Worm (Caenorhabditis elegans) whole organism, L2 larva: ENCODE measurements around the gene T09E8.4.

Source experiments
- F13H6.1 ChIP-seq: sonication (generic microtip); optimal IDR thresholded peaks from 2 replicates; lab custom pipeline; 2016; ENCODE audit warnings: missing genetic modification characterization, missing compliant biosample characterization
- elt-1 ChIP-seq: fragments of 150-350 bp; optimal IDR thresholded peaks from 2 replicates; lab custom pipeline; 2014; ENCODE audit warnings: missing biosample characterization, missing genetic modification characterization
- fos-1 ChIP-seq: fragments of 150-350 bp; optimal IDR thresholded peaks from 2 replicates; lab custom pipeline; 2014; ENCODE audit warnings: missing biosample characterization, missing genetic modification characterization
- lin-11 ChIP-seq: fragments of 150-350 bp; sonication (generic microtip); optimal IDR thresholded peaks from 2 replicates; lab custom pipeline; 2014; ENCODE audit warnings: missing biosample characterization, missing genetic modification characterization, inconsistent platforms, mixed read lengths
- lin-39 ChIP-seq: fragments of 150-350 bp; optimal IDR thresholded peaks from 2 replicates; lab custom pipeline; 2014; ENCODE audit warnings: missing biosample characterization, missing genetic modification reagents, missing genetic modification characterization
- nhr-12 ChIP-seq: fragments of 150-350 bp; optimal IDR thresholded peaks from 2 replicates; lab custom pipeline; 2014; ENCODE audit warnings: missing biosample characterization, missing genetic modification characterization
- unc-62 ChIP-seq: fragments of 150-350 bp; optimal IDR thresholded peaks from 2 replicates; lab custom pipeline; 2014; ENCODE audit warnings: missing biosample characterization, missing genetic modification reagents, missing genetic modification characterization

- TF ChIP-seq nhr-12, result no peak
- no peak for TF ChIP-seq lin-39
- TF ChIP-seq F13H6.1 (tag; lab: Kevin White, UChicago), result no peak
- TF ChIP-seq fos-1, result no peak
- TF ChIP-seq lin-11 (tag; lab: Kevin White, UChicago), result no peak
- no peak for TF ChIP-seq unc-62 (GFP tag; lab: Kevin White, UChicago)
- TF ChIP-seq elt-1 (tag; lab: Kevin White, UChicago), result no peak
Observed at ce11 chrV:13170497-13170896, 13.5 kb downstream of the T09E8.4 start.
